Fruit fly (Drosophila melanogaster) S2 (cell line): Measurements from ENCODE around the gene rho.

ENCODE experiments used
- CG8478 ChIP-seq: fragments of >200 bp; optimal IDR thresholded peaks from 2 replicates; lab custom pipeline; 2018
- CTCF ChIP-seq, 2 experiments: fragments of >200 bp; optimal IDR thresholded peaks; 2 replicates each; lab custom pipeline; 2018

- TF ChIP-seq CG8478 = no peak
- no peak for TF ChIP-seq CTCF (optimal IDR thresholded peaks at IDR 0.05; lab: Kevin White, UChicago)
These were observed 39.1 kb upstream of the rho start for dm6 chr3L:1424488-1424887.
